Worm (Caenorhabditis elegans) whole organism, L3 larva: ENCODE data around the gene trr-1.

Experiments
- ama-1 ChIP-seq: fragments of 150-350 bp; optimal IDR thresholded peaks from 2 replicates; lab custom pipeline; 2018
- daf-12 ChIP-seq: fragments of 150-350 bp; optimal IDR thresholded peaks from 2 replicates; lab custom pipeline; 2014; ENCODE audit warnings: missing biosample characterization, missing genetic modification reagents, missing genetic modification characterization
- egl-5 ChIP-seq: fragments of 150-350 bp; optimal IDR thresholded peaks from 2 replicates; lab custom pipeline; 2017; ENCODE audit warnings: missing biosample characterization, missing genetic modification reagents, missing genetic modification characterization, inconsistent platforms
- elt-2 ChIP-seq: sonication (generic microtip); optimal IDR thresholded peaks from 2 replicates; lab custom pipeline; 2016; ENCODE audit warnings: missing genetic modification reagents, mild to moderate bottlenecking, missing genetic modification characterization, missing compliant biosample characterization
- fkh-10 ChIP-seq: sonication (generic microtip); optimal IDR thresholded peaks from 2 replicates; lab custom pipeline; 2017; ENCODE audit warnings: missing biosample characterization, missing genetic modification reagents, missing genetic modification characterization
- fos-1 ChIP-seq: fragments of 150-350 bp; optimal IDR thresholded peaks from 2 replicates; lab custom pipeline; 2014; ENCODE audit warnings: missing biosample characterization, missing genetic modification characterization
- lin-39 ChIP-seq: fragments of 150-350 bp; optimal IDR thresholded peaks from 2 replicates; lab custom pipeline; 2018; ENCODE audit warnings: missing biosample characterization, missing genetic modification reagents, missing genetic modification characterization
- nhr-12 ChIP-seq: fragments of 150-350 bp; optimal IDR thresholded peaks from 2 replicates; lab custom pipeline; 2014; ENCODE audit warnings: missing biosample characterization, missing genetic modification characterization
- nhr-76 ChIP-seq: fragments of 150-350 bp; sonication (generic microtip); optimal IDR thresholded peaks from 5 replicates; lab custom pipeline; 2014; ENCODE audit warnings: missing biosample characterization, missing genetic modification characterization
- nhr-77 ChIP-seq: fragments of 150-350 bp; optimal IDR thresholded peaks from 2 replicates; lab custom pipeline; 2014; ENCODE audit warnings: missing biosample characterization, missing genetic modification characterization
- tbx-2 ChIP-seq: sonication (generic microtip); optimal IDR thresholded peaks from 2 replicates; lab custom pipeline; 2016; ENCODE audit warnings: mild to moderate bottlenecking, missing genetic modification characterization, missing compliant biosample characterization
- unc-39 ChIP-seq: sonication (generic microtip); optimal IDR thresholded peaks from 4 replicates; lab custom pipeline; 2017; ENCODE audit warnings: missing biosample characterization, missing genetic modification characterization
- ztf-11 ChIP-seq: fragments of 150-350 bp; optimal IDR thresholded peaks from 2 replicates; lab custom pipeline; 2014; ENCODE audit warnings: missing biosample characterization, missing genetic modification characterization
- ztf-4 ChIP-seq: fragments of 150-350 bp; optimal IDR thresholded peaks from 2 replicates; lab custom pipeline; 2014; ENCODE audit warnings: missing biosample characterization, missing genetic modification characterization

DNA sequence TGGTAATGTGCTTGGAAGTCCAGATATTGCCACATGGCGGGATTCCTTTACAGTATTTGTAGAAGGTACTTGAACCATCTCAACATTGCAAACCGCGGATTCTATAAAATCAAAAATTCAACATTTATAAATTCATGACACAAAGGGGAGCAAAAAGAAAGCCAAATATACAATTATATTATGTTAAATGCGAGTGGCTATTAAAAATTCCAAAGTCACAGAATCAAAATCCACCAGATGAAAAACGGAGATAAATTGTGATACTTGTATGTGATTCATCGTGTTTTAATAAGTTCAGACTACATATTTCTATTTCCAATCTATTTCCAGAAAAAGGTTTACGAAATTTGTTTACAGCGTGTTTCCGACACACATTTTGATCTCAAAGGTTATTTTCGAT lies 42.2 kb downstream of the trr-1 start, which contains the start of gene din-1:
- TF ChIP-seq ztf-11 (tag; lab: Kevin White, UChicago) (no peak), lin-39 (tag; lab: Kevin White, UChicago) (no peak), daf-12 (tag; lab: Kevin White, UChicago) (no peak), egl-5 (tag; lab: Kevin White, UChicago) (no peak), nhr-77 (tag; lab: Kevin White, UChicago) (no peak), elt-2 (tag; lab: Kevin White, UChicago) (no peak), unc-39 (tag; lab: Kevin White, UChicago) (no peak), nhr-12 (no peak), nhr-76 (tag; lab: Kevin White, UChicago) (no peak), tbx-2 (tag; lab: Kevin White, UChicago) (no peak), fos-1 (tag; lab: Kevin White, UChicago) (no peak), fkh-10 (GFP tag; lab: Kevin White, UChicago) (no peak), ztf-4 (tag; lab: Kevin White, UChicago) (no peak), ama-1 (lab: Kevin White, UChicago) (no peak)
